Worm (Caenorhabditis elegans) whole organism, L4 larva: ENCODE measurements around the gene C23H3.9.

Source experiments
- F26F4.8 ChIP-seq: fragments of 200-800 bp; sonication (Bioruptor generic); conservative IDR thresholded peaks from 2 replicates; pipeline ENCODE4 v1.3.6; 2022; ENCODE audit warnings: missing genetic modification characterization, missing compliant biosample characterization
- T20F7.1 ChIP-seq: fragments of 200-800 bp; sonication (Bioruptor generic); optimal IDR thresholded peaks from 2 replicates; lab custom pipeline; 2018; ENCODE audit warnings: mild to moderate bottlenecking, missing genetic modification characterization, missing compliant biosample characterization
- T26A8.4 ChIP-seq: fragments of 200-800 bp; sonication (Bioruptor generic); IDR thresholded peaks from 2 replicates; pipeline ENCODE4 v1.3.6; 2022; ENCODE audit warnings: missing genetic modification characterization, missing compliant biosample characterization
- ZK546.5 ChIP-seq, 2 experiments: sonication (generic microtip); optimal IDR thresholded peaks; 2 replicates each; lab custom pipeline; 2017; ENCODE audit warnings: missing biosample characterization in 2 of 2, missing genetic modification characterization in 2 of 2
- aly-2 ChIP-seq: sonication (generic microtip); optimal IDR thresholded peaks from 2 replicates; lab custom pipeline; 2018; ENCODE audit warnings: missing biosample characterization, missing genetic modification characterization
- ama-1 ChIP-seq: fragments of 150-350 bp; optimal IDR thresholded peaks from 2 replicates; lab custom pipeline; 2014; ENCODE audit warnings: inconsistent platforms, mixed read lengths
- ceh-28 ChIP-seq: fragments of 150-350 bp; optimal IDR thresholded peaks from 2 replicates; lab custom pipeline; 2014; ENCODE audit warnings: missing biosample characterization, missing genetic modification reagents, missing genetic modification characterization
- ceh-32 ChIP-seq: sonication (generic microtip); optimal IDR thresholded peaks from 2 replicates; lab custom pipeline; 2016; ENCODE audit warnings: mild to moderate bottlenecking, missing genetic modification characterization, missing compliant biosample characterization; ENCODE audit not compliant: poor library complexity
- ceh-44 ChIP-seq: fragments of 200-800 bp; sonication (Bioruptor generic); IDR thresholded peaks from 2 replicates; pipeline ENCODE4 v1.3.6; 2022; ENCODE audit warnings: missing genetic modification reagents, missing genetic modification characterization, missing compliant biosample characterization
- dmd-9 ChIP-seq: fragments of 200-800 bp; sonication (Bioruptor generic); IDR thresholded peaks from 2 replicates; pipeline ENCODE4 v1.3.6; 2022; ENCODE audit warnings: missing genetic modification reagents, missing genetic modification characterization, missing compliant biosample characterization
- dpl-1 ChIP-seq: fragments of 150-350 bp; optimal IDR thresholded peaks from 2 replicates; lab custom pipeline; 2014; ENCODE audit warnings: missing biosample characterization, missing genetic modification reagents, missing genetic modification characterization
- dve-1 ChIP-seq: sonication (generic microtip); optimal IDR thresholded peaks from 2 replicates; lab custom pipeline; 2017; ENCODE audit warnings: antibody characterized with exemption, mild to moderate bottlenecking, missing genetic modification characterization, missing compliant biosample characterization; ENCODE audit not compliant: insufficient read depth
- egl-43 ChIP-seq: fragments of 200-800 bp; sonication (Bioruptor generic); IDR thresholded peaks from 2 replicates; pipeline ENCODE4 v1.3.6; 2022; ENCODE audit warnings: missing genetic modification reagents, missing genetic modification characterization, missing compliant biosample characterization
- fos-1 ChIP-seq: fragments of 150-350 bp; optimal IDR thresholded peaks from 2 replicates; lab custom pipeline; 2014; ENCODE audit warnings: missing biosample characterization, missing genetic modification characterization
- gei-8 ChIP-seq: fragments of 200-800 bp; sonication (Bioruptor generic); optimal IDR thresholded peaks from 2 replicates; lab custom pipeline; 2018; ENCODE audit warnings: mild to moderate bottlenecking, missing genetic modification characterization, missing compliant biosample characterization
- hif-1 ChIP-seq, 2 experiments: sonication (generic microtip); optimal IDR thresholded peaks; 2 replicates each; lab custom pipeline; 2016 to 2017; ENCODE audit warnings: missing compliant biosample characterization in 2 of 2, missing genetic modification characterization in 2 of 2, missing genetic modification reagents in 2 of 2, missing genotype in 2 of 2, mild to moderate bottlenecking in 1 of 2
- hlh-11 ChIP-seq: fragments of 200-800 bp; sonication (Bioruptor generic); optimal IDR thresholded peaks from 2 replicates; lab custom pipeline; 2018; ENCODE audit warnings: mild to moderate bottlenecking, missing genetic modification characterization, missing compliant biosample characterization
- hlh-30 ChIP-seq: sonication (generic microtip); optimal IDR thresholded peaks from 2 replicates; lab custom pipeline; 2017; ENCODE audit warnings: antibody characterized with exemption, mild to moderate bottlenecking, missing genetic modification characterization, missing compliant biosample characterization; ENCODE audit not compliant: insufficient read depth
- hmg-1.1 ChIP-seq: fragments of 200-800 bp; sonication (Bioruptor generic); IDR thresholded peaks from 2 replicates; pipeline ENCODE4 v1.3.6; 2022; ENCODE audit warnings: missing genetic modification reagents, missing genetic modification characterization, missing compliant biosample characterization
- jun-1 ChIP-seq: fragments of 150-350 bp; optimal IDR thresholded peaks from 2 replicates; lab custom pipeline; 2014; ENCODE audit warnings: missing biosample characterization, missing genetic modification reagents, missing genetic modification characterization
- lin-13 ChIP-seq: fragments of 150-350 bp; optimal IDR thresholded peaks from 2 replicates; lab custom pipeline; 2014; ENCODE audit warnings: missing biosample characterization, missing genetic modification reagents, missing genetic modification characterization
- lin-29 ChIP-seq: fragments of 200-800 bp; sonication (Bioruptor generic); IDR thresholded peaks from 2 replicates; pipeline ENCODE4 v1.3.6; 2022; ENCODE audit warnings: missing genetic modification reagents, missing genetic modification characterization, missing compliant biosample characterization
- lin-39 ChIP-seq: fragments of 150-350 bp; optimal IDR thresholded peaks from 2 replicates; lab custom pipeline; 2014; ENCODE audit warnings: missing biosample characterization, missing genetic modification reagents, missing genetic modification characterization
- mdl-1 ChIP-seq, 2 experiments: fragments of 150-350 bp in 1 of 2; sonication (generic microtip) in 1 of 2; optimal IDR thresholded peaks; 2 replicates each; lab custom pipeline; 2014 to 2017; ENCODE audit warnings: missing biosample characterization in 2 of 2, missing genetic modification characterization in 2 of 2
- mes-2 ChIP-seq: sonication (generic microtip); optimal IDR thresholded peaks from 2 replicates; lab custom pipeline; 2016; ENCODE audit warnings: missing genotype, mild to moderate bottlenecking, missing genetic modification characterization, missing compliant biosample characterization; ENCODE audit not compliant: poor library complexity, severe bottlenecking
- mxl-2 ChIP-seq: fragments of 200-800 bp; sonication (Bioruptor generic); conservative IDR thresholded peaks from 2 replicates; pipeline ENCODE4 v1.3.6; 2022; ENCODE audit warnings: missing genetic modification reagents, missing genetic modification characterization, missing compliant biosample characterization
- nhr-102 ChIP-seq: sonication (generic microtip); optimal IDR thresholded peaks from 2 replicates; lab custom pipeline; 2016; ENCODE audit warnings: mild to moderate bottlenecking, missing genetic modification characterization, moderate library complexity, missing compliant biosample characterization
- nhr-111 ChIP-seq: fragments of 200-800 bp; sonication (Bioruptor generic); optimal IDR thresholded peaks from 2 replicates; lab custom pipeline; 2018; ENCODE audit warnings: mild to moderate bottlenecking, missing genetic modification characterization, missing compliant biosample characterization
- nhr-237 ChIP-seq: sonication (generic microtip); optimal IDR thresholded peaks from 2 replicates; lab custom pipeline; 2017; ENCODE audit warnings: missing biosample characterization, missing genetic modification characterization
- nhr-28 ChIP-seq: fragments of 150-350 bp; optimal IDR thresholded peaks from 2 replicates; lab custom pipeline; 2014; ENCODE audit warnings: missing biosample characterization, missing genetic modification characterization
- nhr-48 ChIP-seq: sonication (generic microtip); optimal IDR thresholded peaks from 2 replicates; lab custom pipeline; 2016; ENCODE audit warnings: mild to moderate bottlenecking, missing genetic modification characterization, missing compliant biosample characterization
- nhr-6 ChIP-seq: fragments of 150-350 bp; optimal IDR thresholded peaks from 2 replicates; lab custom pipeline; 2014; ENCODE audit warnings: missing biosample characterization, missing genetic modification characterization
- nhr-77 ChIP-seq: fragments of 150-350 bp; optimal IDR thresholded peaks from 2 replicates; lab custom pipeline; 2014; ENCODE audit warnings: missing biosample characterization, missing genetic modification characterization
- pqm-1 ChIP-seq: sonication (generic microtip); optimal IDR thresholded peaks from 2 replicates; lab custom pipeline; 2017; ENCODE audit warnings: missing biosample characterization, missing genetic modification characterization
- set-16 ChIP-seq: fragments of 200-800 bp; sonication (Bioruptor generic); IDR thresholded peaks from 2 replicates; pipeline ENCODE4 v1.3.6; 2022; ENCODE audit warnings: missing genetic modification reagents, missing genetic modification characterization, missing compliant biosample characterization
- snpc-4 ChIP-seq: fragments of 150-350 bp; optimal IDR thresholded peaks from 2 replicates; lab custom pipeline; 2014; ENCODE audit warnings: missing biosample characterization, missing genetic modification characterization
- zfp-3 ChIP-seq: fragments of 200-800 bp; sonication (Bioruptor generic); conservative IDR thresholded peaks from 2 replicates; pipeline ENCODE4 v1.3.6; 2022; ENCODE audit warnings: missing genetic modification reagents, missing genetic modification characterization, missing compliant biosample characterization
- ztf-7 ChIP-seq: fragments of 150-350 bp; optimal IDR thresholded peaks from 2 replicates; lab custom pipeline; 2014; ENCODE audit warnings: missing biosample characterization, missing genetic modification characterization

C23H3.9 gene

ce11 chrII:47280-47679 is 31.8 kb downstream of the C23H3.9 start, which contains the start of gene C23H3.5:
TSS of gene C23H3.5 (plus strand) at chrII:47580.
- TF ChIP-seq snpc-4: no peak
- TF ChIP-seq nhr-6 (tag; lab: Kevin White, UChicago): no peak
- TF ChIP-seq gei-8 (GFP tag; lab: Kevin White, UChicago): no peak
- no peak for TF ChIP-seq set-16 (GFP tag; lab: Robert Waterston, UW)
- no peak for TF ChIP-seq mxl-2 (GFP tag; lab: Robert Waterston, UW)
- no peak for TF ChIP-seq nhr-237 (tag; lab: Kevin White, UChicago)
- TF ChIP-seq egl-43 (GFP tag; lab: Robert Waterston, UW): no peak
- no peak for TF ChIP-seq pqm-1 (tag; lab: Kevin White, UChicago)
- TF ChIP-seq aly-2 (tag; lab: Kevin White, UChicago): no peak
- no peak for TF ChIP-seq T26A8.4 (GFP tag; lab: Robert Waterston, UW)
- no peak for TF ChIP-seq hmg-1.1 (GFP tag; lab: Robert Waterston, UW)
- no peak for TF ChIP-seq ceh-28 (tag; lab: Kevin White, UChicago)
- no peak for TF ChIP-seq dve-1 (tag; lab: Kevin White, UChicago)
- TF ChIP-seq zfp-3 (GFP tag; lab: Robert Waterston, UW): no peak
- no peak for TF ChIP-seq F26F4.8 (GFP tag; lab: Robert Waterston, UW)

DNA sequence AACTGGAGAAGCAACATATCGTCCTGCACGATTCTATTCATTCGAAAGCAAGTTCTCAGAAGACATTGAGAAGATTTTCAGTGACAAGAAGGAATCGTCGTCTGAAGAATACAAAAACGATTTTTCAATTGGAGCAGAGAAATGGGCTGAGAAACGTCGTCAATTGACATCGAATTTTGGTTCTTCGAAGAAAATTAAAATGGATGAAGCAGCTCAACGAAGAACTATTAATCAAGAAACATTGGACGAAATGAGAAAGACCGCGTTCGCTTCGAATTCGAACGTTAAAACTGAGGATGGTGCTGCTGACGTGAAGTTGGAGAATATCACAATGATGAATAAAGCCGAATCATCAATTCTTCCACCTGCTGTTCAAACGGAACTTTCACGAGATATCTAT is 33.0 kb downstream of the C23H3.9 start, which contains the start of gene rpt-4:
rpt-4 (minus strand) TSS at position 101 of the 400 bp plus-strand sequence.
- TF ChIP-seq nhr-28 (tag; lab: Kevin White, UChicago) (no peak), ZK546.5 (tag; optimal IDR thresholded peaks at IDR 0.05; lab: Kevin White, UChicago) (no peak), ceh-44 (GFP tag; lab: Robert Waterston, UW) (no peak), hlh-11 (tag; lab: Kevin White, UChicago) (no peak), dpl-1 (GFP tag; lab: Kevin White, UChicago) (no peak), pqm-1 (tag; lab: Kevin White, UChicago) (no peak), nhr-111 (GFP tag; lab: Kevin White, UChicago) (no peak), hif-1 (tag; optimal IDR thresholded peaks at IDR 0.05; lab: Kevin White, UChicago) (no peak), nhr-48 (no peak), mes-2 (tag; lab: Kevin White, UChicago) (no peak), nhr-102 (no peak), lin-39 (no peak), lin-29 (GFP tag; lab: Robert Waterston, UW) (no peak), hlh-30 (tag; lab: Kevin White, UChicago) (no peak), nhr-77 (tag; lab: Kevin White, UChicago) (no peak), mdl-1 (tag; optimal IDR thresholded peaks at IDR 0.05; lab: Kevin White, UChicago) (no peak), ztf-7 (tag; lab: Kevin White, UChicago) (no peak), jun-1 (tag; lab: Kevin White, UChicago) (no peak), lin-13 (GFP tag; lab: Kevin White, UChicago) (no peak), T20F7.1 (no peak)
- TF ChIP-seq, all 104 proteins: peak for 0

DNA sequence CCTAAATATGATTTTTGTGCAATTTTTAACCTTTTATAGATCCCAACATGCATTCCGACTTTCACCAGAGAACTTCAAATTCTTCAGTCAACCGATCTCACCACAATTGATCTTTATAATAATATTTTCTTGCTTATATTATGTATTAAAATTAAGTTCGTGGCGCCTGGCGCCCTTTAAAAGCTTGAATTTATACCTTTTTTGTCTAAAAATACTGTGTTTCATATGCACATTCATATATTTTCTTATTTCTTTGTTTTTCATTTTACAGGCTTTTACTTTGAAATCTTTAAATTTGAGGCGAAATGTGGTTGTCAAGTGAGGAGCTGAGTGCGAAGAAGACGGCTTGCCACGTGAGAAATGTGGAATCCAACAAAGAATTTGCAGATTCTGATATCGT is 34.3 kb downstream of the C23H3.9 start, which contains the start of gene rpoa-49:
rpoa-49 (plus strand) TSS at position 301 of the 400 bp plus-strand sequence.
- TF ChIP-seq ama-1 (lab: Kevin White, UChicago) (peak; percentile 4), nhr-6 (tag; lab: Kevin White, UChicago) (no peak), zfp-3 (GFP tag; lab: Robert Waterston, UW) (no peak), ceh-28 (tag; lab: Kevin White, UChicago) (no peak), dmd-9 (no peak), fos-1 (tag; lab: Kevin White, UChicago) (no peak), ceh-32 (tag; lab: Kevin White, UChicago) (no peak)
